Worm (Caenorhabditis elegans) whole organism, mixed stage, embryonic: Measurements from ENCODE around the gene oac-53.

Experiments used
- bed-3 ChIP-seq: fragments of 200-800 bp; sonication (Bioruptor generic); optimal IDR thresholded peaks from 3 replicates; lab custom pipeline; 2018; ENCODE audit warnings: mild to moderate bottlenecking, missing genetic modification characterization, moderate library complexity, missing compliant biosample characterization
- blmp-1 ChIP-seq: fragments of 150-350 bp; optimal IDR thresholded peaks from 2 replicates; lab custom pipeline; 2014; ENCODE audit warnings: missing biosample characterization, missing genetic modification characterization
- elt-1 ChIP-seq: sonication (generic microtip); optimal IDR thresholded peaks from 2 replicates; lab custom pipeline; 2017; ENCODE audit warnings: missing genetic modification characterization, mild to moderate bottlenecking, missing compliant biosample characterization, antibody characterized with exemption, moderate library complexity, borderline replicate concordance; ENCODE audit not compliant: insufficient read depth
- hlh-1 ChIP-seq: fragments of 150-350 bp; optimal IDR thresholded peaks from 2 replicates; lab custom pipeline; 2014; ENCODE audit warnings: missing biosample characterization, missing genetic modification reagents, missing genetic modification characterization
- nhr-12 ChIP-seq: fragments of 150-350 bp; optimal IDR thresholded peaks from 2 replicates; lab custom pipeline; 2014; ENCODE audit warnings: missing biosample characterization, missing genetic modification characterization
- nhr-76 ChIP-seq: sonication (generic microtip); optimal IDR thresholded peaks from 2 replicates; lab custom pipeline; 2017; ENCODE audit warnings: missing biosample characterization, missing genetic modification characterization
- pha-4 ChIP-seq: fragments of 150-350 bp; optimal IDR thresholded peaks from 2 replicates; lab custom pipeline; 2018; ENCODE audit warnings: missing biosample characterization, missing genetic modification reagents, missing genetic modification characterization
- snpc-4 ChIP-seq: fragments of 150-350 bp; optimal IDR thresholded peaks from 2 replicates; lab custom pipeline; 2014; ENCODE audit warnings: missing biosample characterization, missing genetic modification characterization
- zip-8 ChIP-seq: fragments of 150-350 bp; optimal IDR thresholded peaks from 2 replicates; lab custom pipeline; 2014; ENCODE audit warnings: missing biosample characterization, missing genetic modification characterization
- ztf-11 ChIP-seq: fragments of 150-350 bp; optimal IDR thresholded peaks from 2 replicates; lab custom pipeline; 2014; ENCODE audit warnings: missing biosample characterization, missing genetic modification characterization

DNA sequence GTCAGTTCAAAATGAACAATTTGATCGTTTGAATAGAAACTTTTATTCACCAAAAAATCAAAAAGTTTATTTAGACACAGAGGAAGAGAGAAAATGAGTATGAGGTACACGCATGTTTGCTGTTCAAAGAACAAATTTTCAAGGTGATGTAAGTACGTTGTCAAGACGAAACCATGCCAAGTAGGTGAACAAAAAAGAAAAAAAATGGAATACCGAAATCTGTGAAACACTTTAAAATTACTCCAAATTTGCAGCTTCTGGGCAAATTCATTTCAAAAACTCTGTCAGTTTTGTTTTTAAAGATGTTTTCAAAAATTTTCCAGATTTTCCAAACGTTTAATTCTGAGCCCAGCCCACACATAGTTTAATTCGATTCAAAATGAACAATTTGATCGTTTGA, 47.3 kb downstream of the oac-53 start, which contains the start of gene nhr-271:
- TF ChIP-seq nhr-12 (no peak), blmp-1 (no peak), hlh-1 (tag; lab: Kevin White, UChicago) (no peak), ztf-11 (tag; lab: Kevin White, UChicago) (no peak), pha-4 (tag; lab: Kevin White, UChicago) (no peak), snpc-4 (tag; lab: Kevin White, UChicago) (no peak), zip-8 (tag; lab: Kevin White, UChicago) (no peak), nhr-76 (tag; lab: Kevin White, UChicago) (no peak), elt-1 (tag; lab: Kevin White, UChicago) (no peak), bed-3 (no peak)
